Worm (Caenorhabditis elegans) whole organism, early embryonic: ENCODE data around the gene abt-4.

Source experiments
- B0310.2 ChIP-seq: sonication (generic microtip); optimal IDR thresholded peaks from 2 replicates; lab custom pipeline; 2016; ENCODE audit warnings: mild to moderate bottlenecking, missing genetic modification characterization, missing compliant biosample characterization
- F13C5.2 ChIP-seq: sonication (generic microtip); optimal IDR thresholded peaks from 2 replicates; lab custom pipeline; 2017; ENCODE audit warnings: mild to moderate bottlenecking, missing genetic modification characterization, inconsistent platforms, missing compliant biosample characterization
- aly-1 ChIP-seq: sonication (generic microtip); optimal IDR thresholded peaks from 2 replicates; lab custom pipeline; 2016; ENCODE audit warnings: missing genetic modification characterization, missing compliant biosample characterization
- ama-1 ChIP-seq: fragments of 150-350 bp; optimal IDR thresholded peaks from 2 replicates; lab custom pipeline; 2014
- ceh-13 ChIP-seq: fragments of 200-800 bp; sonication (Bioruptor generic); optimal IDR thresholded peaks from 2 replicates; lab custom pipeline; 2018; ENCODE audit warnings: mild to moderate bottlenecking, missing genetic modification characterization, missing compliant biosample characterization
- ceh-36 ChIP-seq: sonication (generic microtip); optimal IDR thresholded peaks from 2 replicates; lab custom pipeline; 2016; ENCODE audit warnings: missing genetic modification characterization, inconsistent platforms, missing compliant biosample characterization
- ets-7 ChIP-seq: sonication (generic microtip); optimal IDR thresholded peaks from 2 replicates; lab custom pipeline; 2016; ENCODE audit warnings: missing genotype, missing genetic modification characterization, missing compliant biosample characterization
- flt-1 ChIP-seq: fragments of 200-800 bp; sonication (Bioruptor generic); IDR thresholded peaks from 2 replicates; pipeline ENCODE4 v1.3.6; 2022; ENCODE audit warnings: missing genetic modification characterization, missing compliant biosample characterization
- hmbx-1 ChIP-seq: sonication (generic microtip); optimal IDR thresholded peaks from 2 replicates; lab custom pipeline; 2016; ENCODE audit warnings: mild to moderate bottlenecking, missing genetic modification characterization, missing compliant biosample characterization
- hmg-4 ChIP-seq: fragments of 200-800 bp; sonication (Bioruptor generic); optimal IDR thresholded peaks from 2 replicates; lab custom pipeline; 2018; ENCODE audit warnings: mild to moderate bottlenecking, missing genetic modification characterization, missing compliant biosample characterization
- hnd-1 ChIP-seq: sonication (generic microtip); optimal IDR thresholded peaks from 2 replicates; lab custom pipeline; 2016; ENCODE audit warnings: missing genetic modification characterization, missing compliant biosample characterization
- pes-1 ChIP-seq: fragments of 200-800 bp; sonication (Bioruptor generic); IDR thresholded peaks from 2 replicates; pipeline ENCODE4 v1.3.6; 2022; ENCODE audit warnings: missing genetic modification reagents, missing genetic modification characterization, missing compliant biosample characterization
- scrt-1 ChIP-seq: fragments of 200-800 bp; sonication (Bioruptor generic); IDR thresholded peaks from 2 replicates; pipeline ENCODE4 v1.3.6; 2022; ENCODE audit warnings: missing genetic modification characterization, missing compliant biosample characterization
- sea-1 ChIP-seq: fragments of 200-800 bp; sonication (Bioruptor generic); conservative IDR thresholded peaks from 2 replicates; pipeline ENCODE4 v1.3.6; 2022; ENCODE audit warnings: missing genetic modification characterization, missing compliant biosample characterization
- tbx-11 ChIP-seq: fragments of 200-800 bp; sonication (Bioruptor generic); IDR thresholded peaks from 2 replicates; pipeline ENCODE4 v1.3.6; 2022; ENCODE audit warnings: missing genetic modification characterization, missing compliant biosample characterization
- tbx-37 ChIP-seq: fragments of 200-800 bp; sonication (Bioruptor generic); conservative IDR thresholded peaks from 2 replicates; pipeline ENCODE4 v1.3.6; 2022; ENCODE audit warnings: missing genetic modification reagents, missing genetic modification characterization, missing compliant biosample characterization
- tra-4 ChIP-seq: sonication (generic microtip); optimal IDR thresholded peaks from 2 replicates; lab custom pipeline; 2017; ENCODE audit warnings: missing genetic modification characterization, missing compliant biosample characterization

abt-4 gene

DNA sequence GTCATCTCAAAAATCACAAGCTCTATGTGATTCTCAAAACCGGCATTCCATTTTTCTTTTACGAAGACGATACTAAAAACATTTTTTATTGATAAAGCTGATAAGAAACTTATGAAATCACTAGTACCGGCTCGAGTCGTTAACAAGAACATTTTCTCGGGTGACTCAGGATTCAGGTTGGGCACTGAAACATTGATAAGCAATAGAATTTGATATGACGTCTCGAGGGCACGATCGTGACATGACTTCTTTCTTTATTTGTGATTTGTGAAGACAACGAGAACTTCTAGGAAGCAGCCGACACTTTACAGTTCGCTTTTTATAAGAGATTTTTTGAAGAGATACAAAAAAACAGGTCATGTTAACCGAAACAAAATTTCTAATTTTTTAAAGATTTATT is 3.2 kb upstream of the abt-4 start:
- no peak for TF ChIP-seq hnd-1
- TF ChIP-seq sea-1, result no peak
- no peak for TF ChIP-seq ama-1 (lab: Kevin White, UChicago)
- no peak for TF ChIP-seq pes-1 (GFP tag; lab: Robert Waterston, UW)
- no peak for TF ChIP-seq hmg-4 (GFP tag; lab: Kevin White, UChicago)
- no peak for TF ChIP-seq hmbx-1 (tag; lab: Kevin White, UChicago)
- TF ChIP-seq tbx-37 (GFP tag; lab: Robert Waterston, UW), result no peak
- TF ChIP-seq scrt-1 (GFP tag; lab: Robert Waterston, UW), result no peak
- TF ChIP-seq B0310.2 (tag; lab: Kevin White, UChicago), result no peak
- no peak for TF ChIP-seq tra-4 (tag; lab: Kevin White, UChicago)
- no peak for TF ChIP-seq ceh-36 (tag; lab: Kevin White, UChicago)
- TF ChIP-seq flt-1 (GFP tag; lab: Robert Waterston, UW), result no peak
- TF ChIP-seq F13C5.2 (tag; lab: Kevin White, UChicago), result no peak
- TF ChIP-seq ets-7, result no peak
- no peak for TF ChIP-seq tbx-11
- no peak for TF ChIP-seq ceh-13
- TF ChIP-seq aly-1 (tag; lab: Kevin White, UChicago), result no peak

DNA sequence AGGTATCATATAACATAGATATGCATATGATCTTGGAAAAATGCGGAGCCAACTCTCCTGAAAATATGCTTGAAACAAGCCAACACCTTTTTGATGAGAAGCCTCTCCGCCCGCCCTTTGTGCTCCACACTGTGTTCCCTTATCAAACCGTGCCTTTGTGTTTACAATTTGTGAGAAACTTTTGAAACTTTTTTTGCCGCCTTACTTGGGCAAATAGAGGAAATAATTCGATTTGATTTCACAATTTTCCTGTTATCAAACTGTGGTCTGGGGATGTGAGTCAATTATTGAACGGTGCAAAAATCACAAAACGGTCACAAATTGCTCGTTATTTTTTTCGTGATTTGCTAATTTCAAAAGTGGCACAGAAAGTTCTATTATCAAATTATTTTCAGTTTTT is 2.1 kb upstream of the abt-4 start:
- no peak for TF ChIP-seq tbx-11
- TF ChIP-seq flt-1 (GFP tag; lab: Robert Waterston, UW), result no peak
- no peak for TF ChIP-seq ceh-13
- TF ChIP-seq tbx-37 (GFP tag; lab: Robert Waterston, UW), result no peak
- TF ChIP-seq B0310.2 (tag; lab: Kevin White, UChicago), result no peak
- TF ChIP-seq pes-1 (GFP tag; lab: Robert Waterston, UW), result no peak
- no peak for TF ChIP-seq hmbx-1 (tag; lab: Kevin White, UChicago)
- no peak for TF ChIP-seq ets-7
- TF ChIP-seq hmg-4 (GFP tag; lab: Kevin White, UChicago), result no peak
- no peak for TF ChIP-seq ceh-36 (tag; lab: Kevin White, UChicago)
- no peak for TF ChIP-seq tra-4 (tag; lab: Kevin White, UChicago)
- no peak for TF ChIP-seq F13C5.2 (tag; lab: Kevin White, UChicago)
- no peak for TF ChIP-seq scrt-1 (GFP tag; lab: Robert Waterston, UW)
- no peak for TF ChIP-seq ama-1 (lab: Kevin White, UChicago)
- TF ChIP-seq aly-1 (tag; lab: Kevin White, UChicago), result no peak
- no peak for TF ChIP-seq sea-1
- no peak for TF ChIP-seq hnd-1

DNA sequence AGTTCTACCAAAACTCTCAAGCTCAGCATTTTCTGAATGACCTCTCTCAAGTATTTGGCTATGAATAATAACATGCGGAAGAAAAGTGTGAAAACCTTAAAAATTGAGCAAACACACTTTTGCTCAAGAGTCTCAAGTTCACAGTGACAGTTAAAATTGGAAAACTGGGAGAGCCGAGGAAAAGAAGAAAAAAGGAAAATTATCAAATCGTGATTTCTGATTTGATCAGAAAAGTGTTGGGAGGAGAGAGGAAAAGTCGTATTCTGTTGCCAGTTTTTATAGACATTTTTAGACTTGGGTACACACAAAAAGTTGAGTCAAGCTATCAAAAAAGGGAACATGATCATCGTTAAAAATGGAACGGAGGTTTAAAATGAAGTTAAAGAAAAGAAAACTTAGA is 720 bp upstream of the abt-4 start:
- TF ChIP-seq ama-1 (lab: Kevin White, UChicago) (no peak), aly-1 (tag; lab: Kevin White, UChicago) (no peak), flt-1 (GFP tag; lab: Robert Waterston, UW) (no peak), tbx-37 (GFP tag; lab: Robert Waterston, UW) (no peak), ets-7 (no peak), ceh-13 (no peak), sea-1 (no peak)

DNA sequence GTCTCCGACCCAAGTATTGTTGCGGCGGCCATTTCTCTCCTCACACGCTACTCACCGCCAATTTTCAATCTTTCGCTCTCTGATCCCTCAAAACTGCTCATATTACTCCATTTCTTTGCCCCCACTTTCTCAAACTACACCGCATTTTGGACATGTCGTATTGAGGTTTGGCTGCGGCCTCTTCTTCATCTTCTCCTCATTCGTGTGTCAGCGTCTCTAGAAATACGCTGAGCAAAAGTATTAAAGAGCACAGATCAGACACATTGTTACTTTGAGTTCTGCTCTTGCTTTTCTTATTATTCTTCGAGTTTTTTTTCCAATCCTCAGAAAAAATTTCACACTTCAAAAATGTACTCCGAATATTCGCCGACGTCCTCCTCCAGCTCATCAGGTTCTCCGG is 10.5 kb downstream of the abt-4 start:
- no peak for TF ChIP-seq hnd-1
- no peak for TF ChIP-seq tbx-37 (GFP tag; lab: Robert Waterston, UW)
- no peak for TF ChIP-seq ceh-36 (tag; lab: Kevin White, UChicago)
- no peak for TF ChIP-seq ceh-13

DNA sequence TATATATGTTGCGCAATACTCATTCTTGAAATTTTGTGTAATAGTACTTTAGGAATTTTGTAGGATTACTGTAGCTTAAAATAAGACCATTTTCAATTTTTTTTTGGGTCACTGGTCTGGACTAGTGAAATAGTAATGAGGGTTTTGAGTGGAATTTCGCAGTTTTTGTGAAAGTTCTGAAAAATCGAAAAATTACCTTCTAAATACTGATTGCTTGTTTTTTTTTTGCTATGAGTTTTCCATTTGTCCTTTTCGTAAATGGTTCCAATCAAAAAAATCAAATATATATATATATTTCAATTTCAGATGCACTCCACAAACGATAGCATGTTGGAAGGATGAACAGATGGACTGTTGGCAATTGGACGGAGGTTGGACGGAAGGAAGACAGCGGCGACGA is 18.1 kb downstream of the abt-4 start, which contains the start of gene nhr-15:
nhr-15 (plus strand) TSS at position 301 of the 400 bp plus-strand sequence.
- TF ChIP-seq tbx-11 (no peak), F13C5.2 (tag; lab: Kevin White, UChicago) (no peak), tbx-37 (GFP tag; lab: Robert Waterston, UW) (no peak), ama-1 (lab: Kevin White, UChicago) (no peak), pes-1 (GFP tag; lab: Robert Waterston, UW) (no peak), hmg-4 (GFP tag; lab: Kevin White, UChicago) (no peak)

DNA sequence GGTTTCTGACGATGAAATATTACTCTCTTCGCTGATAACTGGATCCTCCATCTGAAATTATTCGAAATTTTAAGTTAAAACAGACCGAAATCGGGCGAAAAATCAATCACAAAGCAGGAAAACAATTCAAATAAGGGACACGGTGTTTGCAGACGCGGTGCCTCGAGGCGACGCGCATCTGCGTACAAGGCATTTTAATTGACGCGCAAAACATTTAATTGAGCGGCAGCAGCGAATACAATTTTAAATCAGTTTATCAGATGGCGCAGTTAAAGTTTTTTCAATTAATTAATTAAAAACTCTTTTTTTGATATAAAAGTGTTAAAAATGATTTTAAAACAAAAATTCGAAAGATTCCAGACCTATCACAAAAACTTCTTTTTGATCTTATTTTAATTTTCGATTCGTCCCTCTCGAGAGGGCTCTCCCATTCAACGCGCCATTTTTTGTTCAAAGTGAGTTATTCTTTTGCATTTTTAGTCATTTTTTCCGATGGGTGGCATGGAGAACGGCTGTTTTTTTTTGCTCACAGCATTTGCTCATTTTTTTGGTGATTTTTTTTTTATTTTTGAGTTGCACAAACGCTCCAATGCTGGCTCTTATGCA is 18.9 kb downstream of the abt-4 start, which contains the start of gene phf-10:
phf-10 (minus strand) TSS at position 81 of the 606 bp plus-strand sequence.
- peak; percentile 56 for TF ChIP-seq F13C5.2 (tag; lab: Kevin White, UChicago)
- no peak for TF ChIP-seq ets-7
- no peak for TF ChIP-seq tra-4 (tag; lab: Kevin White, UChicago)
- TF ChIP-seq pes-1 (GFP tag; lab: Robert Waterston, UW), result peak; percentile 56; the same call in 1 of the 2 replicates
- TF ChIP-seq ama-1 (lab: Kevin White, UChicago), result no peak
- TF ChIP-seq aly-1 (tag; lab: Kevin White, UChicago), result no peak

DNA sequence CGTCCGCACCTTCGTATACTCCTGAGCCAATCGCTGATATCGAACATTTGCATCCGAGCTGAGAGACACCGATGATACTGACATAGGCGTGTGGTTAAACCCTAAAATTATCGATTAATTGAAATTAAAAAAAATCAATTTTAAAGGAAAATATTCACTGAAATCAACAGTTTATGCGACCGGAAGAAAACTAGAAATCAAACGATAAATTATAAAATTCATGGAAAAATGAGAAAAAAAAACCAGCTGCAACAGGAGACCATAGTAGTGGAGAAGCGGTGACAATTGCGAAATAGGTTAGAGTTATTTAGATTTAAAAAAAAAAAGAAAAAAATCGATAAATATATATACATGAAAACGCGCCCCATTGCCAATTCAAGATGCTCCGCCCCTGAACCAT is 25.9 kb downstream of the abt-4 start, which contains the start of gene F33E11.3:
F33E11.3 (minus strand) TSS at position 101 of the 400 bp plus-strand sequence.
- TF ChIP-seq F13C5.2 (tag; lab: Kevin White, UChicago) (no peak), hnd-1 (no peak), B0310.2 (tag; lab: Kevin White, UChicago) (no peak), sea-1 (no peak), aly-1 (tag; lab: Kevin White, UChicago) (no peak), pes-1 (GFP tag; lab: Robert Waterston, UW) (no peak), hmg-4 (GFP tag; lab: Kevin White, UChicago) (no peak), ceh-36 (tag; lab: Kevin White, UChicago) (no peak), ets-7 (no peak), tbx-37 (GFP tag; lab: Robert Waterston, UW) (no peak), ceh-13 (no peak), flt-1 (GFP tag; lab: Robert Waterston, UW) (no peak), ama-1 (lab: Kevin White, UChicago) (no peak), scrt-1 (GFP tag; lab: Robert Waterston, UW) (no peak), tra-4 (tag; lab: Kevin White, UChicago) (no peak)
